Worm (Caenorhabditis elegans): ENCODE measurements around the gene nuo-4.
A peak's percentile ranks its signal among the peaks of the same experiment; 100 is the strongest.

DNA sequence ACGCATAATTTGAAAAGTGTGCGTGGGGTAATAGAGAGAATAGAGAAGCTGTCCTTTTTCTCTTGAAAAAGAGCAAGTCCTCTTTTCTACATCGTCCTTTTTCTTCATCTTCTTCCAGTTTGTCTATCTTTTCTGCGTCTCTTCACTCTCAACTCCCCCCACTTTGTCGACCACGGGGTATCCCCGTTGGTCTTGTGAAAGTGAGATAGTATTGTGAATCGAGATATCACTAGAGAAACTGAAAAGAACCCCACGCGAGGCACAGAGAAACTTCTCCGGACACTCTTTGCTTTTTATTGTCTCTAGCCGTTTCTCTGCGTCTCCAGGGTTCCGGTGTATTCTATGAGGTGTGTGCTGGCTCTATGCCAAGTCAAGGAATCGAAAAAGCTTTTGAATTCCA lies 3.0 kb downstream of the nuo-4 start:
- TF ChIP-seq nhr-77 (tag; optimal IDR thresholded peaks at IDR 0.05) (peak; percentile 69), nhr-11 (tag; optimal IDR thresholded peaks at IDR 0.05) (peak; percentile 74), nfya-1 (tag; optimal IDR thresholded peaks at IDR 0.05; ENCODE audit: insufficient read depth) (peak; percentile 94), egl-27 (tag; optimal IDR thresholded peaks at IDR 0.05) (peak; percentile 97), R02D3.7 (tag; optimal IDR thresholded peaks at IDR 0.05) (peak; percentile 75), nhr-28 (tag; optimal IDR thresholded peaks at IDR 0.05) (no peak), ztf-11 (tag; optimal IDR thresholded peaks at IDR 0.05) (no peak), fkh-10 (GFP tag; optimal IDR thresholded peaks at IDR 0.05) (peak; percentile 98), snpc-4 (tag; optimal IDR thresholded peaks at IDR 0.05) (peak; percentile 88), lin-39 (tag; optimal IDR thresholded peaks at IDR 0.05) (peak; percentile 67), nhr-23 (tag; optimal IDR thresholded peaks at IDR 0.05) (peak; percentile 85)

Measured in whole organism, L3 larva.